Worm (Caenorhabditis elegans) whole organism, young adult: ENCODE results near the gene F53F8.5.

Experiments
- F37B4.10 ChIP-seq: fragments of 200-800 bp; sonication (Bioruptor generic); IDR thresholded peaks from 2 replicates; pipeline ENCODE4 v1.3.6; 2022; ENCODE audit warnings: missing genetic modification characterization, missing compliant biosample characterization
- K11D2.4 ChIP-seq: fragments of 200-800 bp; sonication (Bioruptor generic); IDR thresholded peaks from 2 replicates; pipeline ENCODE4 v1.3.6; 2022; ENCODE audit warnings: missing genetic modification reagents, missing genetic modification characterization, missing compliant biosample characterization
- K12H6.12 ChIP-seq: fragments of 200-800 bp; sonication (Bioruptor generic); optimal IDR thresholded peaks from 2 replicates; lab custom pipeline; 2018; ENCODE audit warnings: mild to moderate bottlenecking, missing genetic modification characterization, missing compliant biosample characterization
- Y53G8AR.9 ChIP-seq: fragments of 200-800 bp; sonication (Bioruptor generic); conservative IDR thresholded peaks from 2 replicates; pipeline ENCODE4 v1.3.6; 2022; ENCODE audit warnings: missing genetic modification reagents, missing genetic modification characterization, missing compliant biosample characterization
- Y56A3A.18 ChIP-seq: fragments of 200-800 bp; sonication (Bioruptor generic); IDR thresholded peaks from 2 replicates; pipeline ENCODE4 v1.3.6; 2022; ENCODE audit warnings: missing genetic modification reagents, missing genetic modification characterization, missing compliant biosample characterization
- aptf-2 ChIP-seq: fragments of 200-800 bp; sonication (Bioruptor generic); conservative IDR thresholded peaks from 2 replicates; pipeline ENCODE4 v1.3.6; 2022; ENCODE audit warnings: missing genetic modification reagents, missing genetic modification characterization, missing compliant biosample characterization
- aptf-3 ChIP-seq: fragments of 200-800 bp; sonication (Bioruptor generic); IDR thresholded peaks from 2 replicates; pipeline ENCODE4 v1.3.6; 2022; ENCODE audit warnings: missing genetic modification characterization, missing compliant biosample characterization
- bed-1 ChIP-seq: fragments of 200-800 bp; sonication (Bioruptor generic); IDR thresholded peaks from 2 replicates; pipeline ENCODE4 v1.3.6; 2022; ENCODE audit warnings: missing genetic modification reagents, missing genetic modification characterization, missing compliant biosample characterization
- bed-2 ChIP-seq: fragments of 200-800 bp; sonication (Bioruptor generic); IDR thresholded peaks from 2 replicates; pipeline ENCODE4 v1.3.6; 2022; ENCODE audit warnings: missing genetic modification reagents, missing genetic modification characterization, missing compliant biosample characterization
- ceh-100 ChIP-seq: fragments of 200-800 bp; sonication (Bioruptor generic); IDR thresholded peaks from 2 replicates; pipeline ENCODE4 v1.3.6; 2022; ENCODE audit warnings: missing genetic modification reagents, missing genetic modification characterization, missing compliant biosample characterization
- ceh-79 ChIP-seq: sonication (generic microtip); optimal IDR thresholded peaks from 2 replicates; lab custom pipeline; 2017; ENCODE audit warnings: mild to moderate bottlenecking, missing genetic modification characterization, missing compliant biosample characterization
- dox-1 ChIP-seq: fragments of 200-800 bp; sonication (Bioruptor generic); IDR thresholded peaks from 2 replicates; pipeline ENCODE4 v1.3.6; 2022; ENCODE audit warnings: missing genetic modification reagents, missing genetic modification characterization, missing compliant biosample characterization
- egl-18 ChIP-seq: fragments of 200-800 bp; sonication (Bioruptor generic); IDR thresholded peaks from 2 replicates; pipeline ENCODE4 v1.3.6; 2022; ENCODE audit warnings: missing genetic modification reagents, missing genetic modification characterization, missing compliant biosample characterization
- ekl-4 ChIP-seq: fragments of 200-800 bp; sonication (Bioruptor generic); IDR thresholded peaks from 2 replicates; pipeline ENCODE4 v1.3.6; 2022; ENCODE audit warnings: missing genetic modification reagents, missing genetic modification characterization, missing compliant biosample characterization
- ets-4 ChIP-seq: fragments of 200-800 bp; sonication (Bioruptor generic); optimal IDR thresholded peaks from 2 replicates; lab custom pipeline; 2018; ENCODE audit warnings: mild to moderate bottlenecking, missing genetic modification characterization, missing compliant biosample characterization
- hmg-1.2 ChIP-seq: fragments of 200-800 bp; sonication (Bioruptor generic); IDR thresholded peaks from 2 replicates; pipeline ENCODE4 v1.3.6; 2022; ENCODE audit warnings: missing genetic modification reagents, missing genetic modification characterization, missing compliant biosample characterization
- lin-26 ChIP-seq: fragments of 200-800 bp; sonication (Bioruptor generic); IDR thresholded peaks from 2 replicates; pipeline ENCODE4 v1.3.6; 2022; ENCODE audit warnings: missing genetic modification reagents, missing genetic modification characterization, missing compliant biosample characterization
- lin-40 ChIP-seq: sonication (generic microtip); optimal IDR thresholded peaks from 2 replicates; lab custom pipeline; 2016; ENCODE audit warnings: missing genetic modification characterization, mild to moderate bottlenecking, missing compliant biosample characterization, missing genotype, missing genetic modification reagents
- lin-54 ChIP-seq: fragments of 200-800 bp; sonication (Bioruptor generic); optimal IDR thresholded peaks from 2 replicates; lab custom pipeline; 2018; ENCODE audit warnings: mild to moderate bottlenecking, missing genetic modification characterization, missing compliant biosample characterization
- madf-6 ChIP-seq: fragments of 200-800 bp; sonication (Bioruptor generic); IDR thresholded peaks from 2 replicates; pipeline ENCODE4 v1.3.6; 2022; ENCODE audit warnings: missing genetic modification reagents, missing genetic modification characterization, missing compliant biosample characterization
- madf-8 ChIP-seq: fragments of 200-800 bp; sonication (Bioruptor generic); conservative IDR thresholded peaks from 2 replicates; pipeline ENCODE4 v1.3.6; 2022; ENCODE audit warnings: missing genetic modification reagents, missing genetic modification characterization, missing compliant biosample characterization
- nfya-1 ChIP-seq: sonication (generic microtip); optimal IDR thresholded peaks from 2 replicates; lab custom pipeline; 2017; ENCODE audit warnings: antibody characterized with exemption, missing compliant biosample characterization, missing genetic modification characterization, borderline replicate concordance; ENCODE audit not compliant: insufficient read depth
- pha-4 ChIP-seq: fragments of 150-350 bp; sonication (generic microtip); optimal IDR thresholded peaks from 2 replicates; lab custom pipeline; 2014; ENCODE audit warnings: missing biosample characterization, missing genetic modification reagents, missing genetic modification characterization
- rpc-1 ChIP-seq, 2 experiments: fragments of 150-350 bp in 1 of 2; sonication (generic microtip) in 1 of 2; optimal IDR thresholded peaks; 2 replicates each; lab custom pipeline; 2014 to 2018; ENCODE audit warnings: missing biosample characterization in 1 of 2, missing genetic modification characterization in 1 of 2, missing genetic modification reagents in 1 of 2, missing genotype in 1 of 2
- sdz-38 ChIP-seq: sonication (generic microtip); optimal IDR thresholded peaks from 2 replicates; lab custom pipeline; 2016; ENCODE audit warnings: missing genotype, missing genetic modification characterization, missing compliant biosample characterization
- snpc-1.3 ChIP-seq: sonication (generic microtip); optimal IDR thresholded peaks from 2 replicates; lab custom pipeline; 2017; ENCODE audit warnings: missing genetic modification characterization, mild to moderate bottlenecking, missing compliant biosample characterization, antibody characterized with exemption, moderate library complexity, missing genotype, missing genetic modification reagents; ENCODE audit not compliant: insufficient read depth
- tbx-9 ChIP-seq: sonication (generic microtip); optimal IDR thresholded peaks from 2 replicates; lab custom pipeline; 2016; ENCODE audit warnings: borderline replicate concordance, missing genetic modification characterization, inconsistent platforms, missing compliant biosample characterization
- tlf-1 ChIP-seq: fragments of 200-800 bp; sonication (Bioruptor generic); optimal IDR thresholded peaks from 2 replicates; lab custom pipeline; 2018; ENCODE audit warnings: mild to moderate bottlenecking, missing genetic modification characterization, missing compliant biosample characterization
- xnd-1 ChIP-seq: sonication (generic microtip); optimal IDR thresholded peaks from 2 replicates; lab custom pipeline; 2016; ENCODE audit warnings: missing genotype, missing genetic modification reagents, missing genetic modification characterization, missing compliant biosample characterization
- ztf-22 ChIP-seq: fragments of 200-800 bp; sonication (Bioruptor generic); optimal IDR thresholded peaks from 2 replicates; lab custom pipeline; 2018; ENCODE audit warnings: mild to moderate bottlenecking, missing genetic modification characterization, moderate library complexity, missing compliant biosample characterization
- ztf-25 ChIP-seq: fragments of 200-800 bp; sonication (Bioruptor generic); IDR thresholded peaks from 2 replicates; pipeline ENCODE4 v1.3.6; 2022; ENCODE audit warnings: missing genetic modification reagents, missing genetic modification characterization, missing compliant biosample characterization
- ztf-28 ChIP-seq: fragments of 200-800 bp; sonication (Bioruptor generic); IDR thresholded peaks from 2 replicates; pipeline ENCODE4 v1.3.6; 2022; ENCODE audit warnings: missing genetic modification reagents, missing genetic modification characterization, missing compliant biosample characterization

Gene F53F8.5

ce11 chrV:20656626-20657025 lies 47.2 kb downstream of the F53F8.5 start:
- TF ChIP-seq ets-4 (no peak), aptf-3 (no peak), sdz-38 (tag; lab: Kevin White, UChicago) (no peak)

- TF ChIP-seq rpc-1 (optimal IDR thresholded peaks at IDR 0.05; lab: Kevin White, UChicago) (no peak), rpc-1 (tag; optimal IDR thresholded peaks at IDR 0.05; lab: Kevin White, UChicago) (peak; percentile 27), bed-1 (GFP tag; lab: Robert Waterston, UW) (0 out of 2 replicates have a peak, but pooled peaks have one; percentile 50), nfya-1 (tag; lab: Kevin White, UChicago) (no peak)
- TF ChIP-seq, all 124 proteins: peak for 2
These were observed 48.7 kb downstream of the F53F8.5 start for ce11 chrV:20655174-20655573.

- TF ChIP-seq aptf-2 (GFP tag; lab: Robert Waterston, UW) (no peak), snpc-1.3 (tag; lab: Kevin White, UChicago) (no peak), ekl-4 (GFP tag; lab: Robert Waterston, UW) (no peak), pha-4 (tag; lab: Kevin White, UChicago) (no peak), lin-26 (no peak), ztf-28 (GFP tag; lab: Robert Waterston, UW) (no peak), Y53G8AR.9 (GFP tag; lab: Robert Waterston, UW) (no peak), dox-1 (GFP tag; lab: Robert Waterston, UW) (no peak), lin-40 (tag; lab: Kevin White, UChicago) (no peak), tbx-9 (no peak)
These were observed 49.5 kb downstream of the F53F8.5 start, which contains the start of gene mnr-1 for ce11 chrV:20654350-20654749. Gene mnr-1 (plus strand): TSS chrV:20654650.

- TF ChIP-seq madf-8 (GFP tag; lab: Robert Waterston, UW) (no peak), snpc-1.3 (tag; lab: Kevin White, UChicago) (no peak), egl-18 (GFP tag; lab: Robert Waterston, UW) (no peak), F37B4.10 (no peak), ceh-100 (GFP tag; lab: Robert Waterston, UW) (no peak), dox-1 (GFP tag; lab: Robert Waterston, UW) (no peak), ceh-79 (no peak), sdz-38 (tag; lab: Kevin White, UChicago) (no peak), K12H6.12 (no peak), xnd-1 (tag; lab: Kevin White, UChicago) (no peak), hmg-1.2 (GFP tag; lab: Robert Waterston, UW) (no peak), Y56A3A.18 (GFP tag; lab: Robert Waterston, UW) (no peak), ztf-22 (GFP tag; lab: Kevin White, UChicago) (no peak), lin-54 (GFP tag; lab: Kevin White, UChicago) (no peak), madf-6 (GFP tag; lab: Robert Waterston, UW) (no peak), tlf-1 (GFP tag; lab: Kevin White, UChicago) (no peak), ztf-25 (GFP tag; lab: Robert Waterston, UW) (no peak), K11D2.4 (no peak), bed-2 (no peak)
These were observed 51.9 kb downstream of the F53F8.5 start for ce11 chrV:20651923-20652322.
